Worm (Caenorhabditis elegans) whole organism, L4 larva: ENCODE measurements around the gene B0546.5.

Source experiments
- ama-1 ChIP-seq: fragments of 150-350 bp; optimal IDR thresholded peaks from 2 replicates; lab custom pipeline; 2014; ENCODE audit warnings: inconsistent platforms, mixed read lengths
- ces-1 ChIP-seq: fragments of 150-350 bp; sonication (generic microtip); optimal IDR thresholded peaks from 4 replicates; lab custom pipeline; 2014; ENCODE audit warnings: missing biosample characterization, missing genetic modification reagents, missing genetic modification characterization
- fkh-10 ChIP-seq: fragments of 150-350 bp; optimal IDR thresholded peaks from 2 replicates; lab custom pipeline; 2014; ENCODE audit warnings: missing biosample characterization, missing genetic modification reagents, missing genetic modification characterization
- mdl-1 ChIP-seq, 2 experiments: fragments of 150-350 bp in 1 of 2; sonication (generic microtip) in 1 of 2; optimal IDR thresholded peaks; 2 replicates each; lab custom pipeline; 2014 to 2017; ENCODE audit warnings: missing biosample characterization in 2 of 2, missing genetic modification characterization in 2 of 2
- nhr-111 ChIP-seq: fragments of 200-800 bp; sonication (Bioruptor generic); optimal IDR thresholded peaks from 2 replicates; lab custom pipeline; 2018; ENCODE audit warnings: mild to moderate bottlenecking, missing genetic modification characterization, missing compliant biosample characterization
- nhr-76 ChIP-seq: fragments of 150-350 bp; optimal IDR thresholded peaks from 2 replicates; lab custom pipeline; 2014; ENCODE audit warnings: missing biosample characterization, missing genetic modification characterization
- pha-4 ChIP-seq, 2 experiments: fragments of 150-350 bp in 1 of 2; fragments of 200-800 bp in 1 of 2; sonication (Bioruptor generic) in 1 of 2; IDR thresholded peaks in 1 of 2; optimal IDR thresholded peaks in 1 of 2; 2 replicates each; pipeline versions ENCODE4 v1.3.6 to Lab custom; 2014 to 2022; ENCODE audit warnings: missing genetic modification characterization in 2 of 2, missing genetic modification reagents in 2 of 2, missing biosample characterization in 1 of 2, missing compliant biosample characterization in 1 of 2
- skn-1 ChIP-seq: fragments of 150-350 bp; optimal IDR thresholded peaks from 2 replicates; lab custom pipeline; 2014; ENCODE audit warnings: missing biosample characterization, missing genetic modification characterization

ce11 chrIV:3354757-3355156 lies 35.1 kb downstream of the B0546.5 start, which contains the start of gene F42A6.1:
- TF ChIP-seq mdl-1 (tag; optimal IDR thresholded peaks at IDR 0.05; lab: Kevin White, UChicago) (no peak), pha-4 (GFP tag; IDR thresholded peaks at IDR 0.05; lab: Robert Waterston, UW) (no peak), pha-4 (tag; optimal IDR thresholded peaks at IDR 0.05; lab: Kevin White, UChicago) (no peak), ama-1 (lab: Kevin White, UChicago) (no peak), nhr-111 (GFP tag; lab: Kevin White, UChicago) (no peak), ces-1 (no peak), nhr-76 (tag; lab: Kevin White, UChicago) (no peak), fkh-10 (GFP tag; lab: Kevin White, UChicago) (no peak), skn-1 (tag; lab: Kevin White, UChicago) (no peak)
